Worm (Caenorhabditis elegans): ENCODE results near the gene F14H8.2.

DNA sequence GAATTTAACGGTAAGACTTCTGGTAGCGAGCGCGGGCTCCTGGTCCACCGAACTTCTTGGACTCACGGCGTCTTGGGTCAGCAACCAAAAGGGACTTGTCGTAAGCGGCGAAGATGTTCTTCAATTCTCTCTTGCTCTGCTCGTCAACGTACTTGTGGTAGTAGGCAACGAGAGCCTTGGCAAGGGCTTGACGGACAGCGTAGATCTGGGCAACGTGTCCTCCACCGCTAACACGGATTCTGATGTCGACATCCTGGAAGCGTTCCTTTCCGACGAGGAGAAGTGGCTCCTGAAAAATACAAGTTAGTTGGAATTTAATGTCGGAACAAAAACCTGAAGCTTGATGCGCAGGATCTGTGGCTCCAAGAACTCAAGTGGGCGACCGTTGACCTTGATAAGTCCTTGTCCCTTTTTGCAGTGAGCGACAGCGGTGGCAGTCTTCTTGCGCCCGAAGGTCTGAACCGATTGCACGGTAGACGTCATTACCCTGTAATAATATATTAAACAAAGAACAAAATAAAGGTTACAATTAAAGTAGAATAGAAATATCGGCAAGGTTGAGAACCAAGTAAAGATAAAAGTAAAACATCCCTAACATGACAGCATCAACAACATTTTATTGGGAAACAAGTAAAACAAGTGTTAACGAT, 19.9 kb downstream of the F14H8.2 start, which contains the start of gene rps-16:
- no peak for TF ChIP-seq eor-1 (tag; optimal IDR thresholded peaks at IDR 0.05)
- TF ChIP-seq aly-2 (tag; optimal IDR thresholded peaks at IDR 0.05): no peak
